Worm (Caenorhabditis elegans) whole organism, L1 larva: ENCODE data around the gene nspg-9.

ENCODE experiments used
- ceh-8 ChIP-seq: fragments of 200-800 bp; sonication (Bioruptor generic); optimal IDR thresholded peaks from 2 replicates; lab custom pipeline; 2018; ENCODE audit warnings: mild to moderate bottlenecking, missing genetic modification characterization, moderate library complexity, missing compliant biosample characterization
- ceh-82 ChIP-seq, 3 experiments: fragments of 150-350 bp in 1 of 3; sonication (generic microtip) in 2 of 3; optimal IDR thresholded peaks; 2 replicates each; lab custom pipeline; 2014 to 2017; ENCODE audit warnings: missing biosample characterization in 3 of 3, missing genetic modification characterization in 3 of 3
- dsc-1 ChIP-seq: sonication (generic microtip); optimal IDR thresholded peaks from 2 replicates; lab custom pipeline; 2016; ENCODE audit warnings: mild to moderate bottlenecking, missing genetic modification characterization, missing compliant biosample characterization
- efl-1 ChIP-seq, 4 experiments: fragments of 150-350 bp; optimal IDR thresholded peaks in 3 of 4; peaks in 1 of 4; 1 replicate in 1 of 4; 2 replicates in 3 of 4; lab custom pipeline; 2014; ENCODE audit warnings: missing biosample characterization in 2 of 4, missing genetic modification characterization in 2 of 4, missing genetic modification reagents in 2 of 4
- elt-2 ChIP-seq: sonication (generic microtip); optimal IDR thresholded peaks from 2 replicates; lab custom pipeline; 2016; ENCODE audit warnings: missing genetic modification characterization, mild to moderate bottlenecking, inconsistent platforms, missing compliant biosample characterization, missing genetic modification reagents
- elt-3 ChIP-seq, 6 experiments: fragments of 150-350 bp in 1 of 6; sonication (generic microtip); optimal IDR thresholded peaks; 2 replicates each; lab custom pipeline; 2017 to 2018; ENCODE audit warnings: missing biosample characterization in 6 of 6, missing genetic modification characterization in 6 of 6, inconsistent platforms in 1 of 6
- grh-1 ChIP-seq: fragments of 200-800 bp; sonication (Bioruptor generic); IDR thresholded peaks from 2 replicates; pipeline ENCODE4 v1.3.6; 2022; ENCODE audit warnings: missing genetic modification reagents, missing genetic modification characterization, missing compliant biosample characterization
- hlh-4 ChIP-seq: sonication (generic microtip); optimal IDR thresholded peaks from 2 replicates; lab custom pipeline; 2016; ENCODE audit warnings: mild to moderate bottlenecking, missing genetic modification characterization, missing compliant biosample characterization
- jun-1 ChIP-seq: fragments of 150-350 bp; optimal IDR thresholded peaks from 2 replicates; lab custom pipeline; 2014; ENCODE audit warnings: missing biosample characterization, missing genetic modification reagents, missing genetic modification characterization
- lin-35 ChIP-seq, 2 experiments: fragments of 150-350 bp; optimal IDR thresholded peaks; 2 replicates each; lab custom pipeline; 2014; ENCODE audit warnings: missing biosample characterization in 2 of 2, missing genetic modification characterization in 2 of 2, missing genetic modification reagents in 2 of 2
- lin-39 ChIP-seq: fragments of 150-350 bp; optimal IDR thresholded peaks from 2 replicates; lab custom pipeline; 2014; ENCODE audit warnings: missing biosample characterization, missing genetic modification reagents, missing genetic modification characterization
- lsy-2 ChIP-seq, 2 experiments: fragments of 150-350 bp; optimal IDR thresholded peaks; 2 replicates each; lab custom pipeline; 2014; ENCODE audit warnings: missing biosample characterization in 2 of 2, missing genetic modification characterization in 2 of 2
- pag-3 ChIP-seq: sonication (generic microtip); optimal IDR thresholded peaks from 2 replicates; lab custom pipeline; 2017; ENCODE audit warnings: missing genetic modification characterization, mild to moderate bottlenecking, missing compliant biosample characterization, antibody characterized with exemption, borderline replicate concordance; ENCODE audit not compliant: insufficient read depth
- rnt-1 ChIP-seq: sonication (generic microtip); optimal IDR thresholded peaks from 2 replicates; lab custom pipeline; 2016; ENCODE audit warnings: mild to moderate bottlenecking, missing genetic modification characterization, moderate library complexity, missing compliant biosample characterization
- skn-1 ChIP-seq: fragments of 150-350 bp; optimal IDR thresholded peaks from 2 replicates; lab custom pipeline; 2014; ENCODE audit warnings: missing biosample characterization, missing genetic modification characterization
- xbp-1 ChIP-seq: sonication (generic microtip); optimal IDR thresholded peaks from 2 replicates; lab custom pipeline; 2016; ENCODE audit warnings: missing genetic modification characterization, missing compliant biosample characterization

Gene nspg-9

ce11 chrIV:14506042-14506441, 49.3 kb downstream of the nspg-9 start:
- no peak for TF ChIP-seq ceh-8 (GFP tag; lab: Kevin White, UChicago)
- no peak for TF ChIP-seq grh-1 (GFP tag; lab: Robert Waterston, UW)
- no peak for TF ChIP-seq elt-3 (tag; optimal IDR thresholded peaks at IDR 0.05; lab: Kevin White, UChicago)
- TF ChIP-seq jun-1: no peak
- peak; percentile 3 for TF ChIP-seq skn-1 (tag; lab: Kevin White, UChicago)
- TF ChIP-seq xbp-1 (tag; lab: Kevin White, UChicago): no peak
- TF ChIP-seq lin-39 (tag; lab: Kevin White, UChicago): no peak
- TF ChIP-seq pag-3 (tag; lab: Kevin White, UChicago): peak; percentile 26
- TF ChIP-seq, all 84 proteins: peak for 2

- TF ChIP-seq lsy-2 (tag; optimal IDR thresholded peaks at IDR 0.05; lab: Kevin White, UChicago): peak in 1 of 2 experiments; percentile 8
- peak; percentile 31 for TF ChIP-seq dsc-1 (tag; lab: Kevin White, UChicago)
- TF ChIP-seq elt-2: no peak
- no peak for TF ChIP-seq lin-35 (GFP tag; optimal IDR thresholded peaks at IDR 0.05; lab: Kevin White, UChicago)
- peak; percentile 59 for TF ChIP-seq rnt-1 (tag; lab: Kevin White, UChicago)
- TF ChIP-seq ceh-82 (tag; optimal IDR thresholded peaks at IDR 0.05; lab: Kevin White, UChicago): no peak
- no peak for TF ChIP-seq efl-1 (optimal IDR thresholded peaks at IDR 0.05; lab: Kevin White, UChicago)
- TF ChIP-seq efl-1 (GFP tag; optimal IDR thresholded peaks at IDR 0.05 in 1 of 2; lab: Kevin White, UChicago): peak in 1 of 2 experiments; percentile 75
Observed at ce11 chrIV:14506995-14507394, 50.3 kb downstream of the nspg-9 start.

- TF ChIP-seq hlh-4 (tag; lab: Kevin White, UChicago) (no peak), grh-1 (GFP tag; lab: Robert Waterston, UW) (no peak)
Observed at ce11 chrIV:14512405-14512804, 55.7 kb downstream of the nspg-9 start, which contains the start of gene Y57G11A.5. TSS of gene Y57G11A.5 (minus strand) at chrIV:14512505.
